Fruit fly (Drosophila melanogaster) whole organism, pupa: ENCODE data around the gene Ge-1.

ENCODE experiments used
- CG13204 ChIP-seq: fragments of 200-800 bp; sonication (Bioruptor generic); optimal IDR thresholded peaks from 2 replicates; lab custom pipeline; 2018; ENCODE audit warnings: missing biosample characterization, mild to moderate bottlenecking, missing genetic modification characterization, moderate library complexity
- CG15710 ChIP-seq: fragments of 200-800 bp; sonication (Bioruptor generic); optimal IDR thresholded peaks from 2 replicates; lab custom pipeline; 2018; ENCODE audit warnings: missing biosample characterization, mild to moderate bottlenecking, missing genetic modification characterization, moderate library complexity
- CG32121 ChIP-seq: fragments of 200-800 bp; sonication (Bioruptor generic); IDR thresholded peaks from 2 replicates; pipeline ENCODE4 v1.3.6; 2022; ENCODE audit warnings: missing biosample characterization, missing genetic modification characterization
- CG4496 ChIP-seq: fragments of 200-800 bp; sonication (Bioruptor generic); IDR thresholded peaks from 3 replicates; pipeline ENCODE4 v1.3.6; 2022; ENCODE audit warnings: missing biosample characterization, missing genetic modification characterization
- EcR ChIP-seq: fragments of 200-800 bp; sonication (Bioruptor generic); optimal IDR thresholded peaks from 3 replicates; lab custom pipeline; 2019; ENCODE audit warnings: missing biosample characterization, missing genetic modification characterization, mild to moderate bottlenecking, moderate library complexity, missing genetic modification reagents
- Ets98B ChIP-seq: fragments of 200-800 bp; sonication (Bioruptor generic); IDR thresholded peaks from 2 replicates; pipeline ENCODE4 v1.3.6; 2022; ENCODE audit warnings: missing biosample characterization, missing genetic modification characterization
- fd96Ca ChIP-seq: fragments of 200-800 bp; sonication (Bioruptor generic); IDR thresholded peaks from 3 replicates; pipeline ENCODE4 v1.3.6; 2022; ENCODE audit warnings: missing biosample characterization, missing genetic modification characterization
- gl ChIP-seq: fragments of 200-800 bp; sonication (Bioruptor generic); optimal IDR thresholded peaks from 2 replicates; lab custom pipeline; 2018; ENCODE audit warnings: missing biosample characterization, mild to moderate bottlenecking, missing genetic modification characterization
- rn ChIP-seq: fragments of 200-800 bp; sonication (Bioruptor generic); IDR thresholded peaks from 2 replicates; pipeline ENCODE4 v1.3.6; 2022; ENCODE audit warnings: missing biosample characterization, missing genetic modification characterization

DNA sequence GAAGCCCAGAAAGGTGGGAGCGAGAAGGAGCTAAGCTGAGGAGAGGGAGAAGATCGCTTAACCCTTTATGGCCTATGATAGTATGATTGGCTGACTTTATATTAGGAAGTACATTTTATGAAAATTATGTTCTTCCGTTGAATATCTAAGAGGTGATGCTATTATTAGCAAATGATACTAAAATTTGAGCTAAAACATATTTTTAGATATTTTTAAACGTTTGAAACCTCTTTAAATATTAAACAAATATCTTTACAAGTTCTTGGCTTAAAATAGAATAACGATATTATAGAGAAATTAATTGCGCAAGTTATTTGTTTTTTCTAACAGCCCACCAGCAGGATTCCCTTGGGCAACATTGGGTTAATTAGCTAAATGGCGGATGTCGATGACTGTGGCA, 31.2 kb downstream of the Ge-1 start:
- TF ChIP-seq gl (peak; percentile 42), CG4496 (GFP tag; lab: Robert Waterston, UW) (no peak), CG13204 (GFP tag; lab: Kevin White, UChicago) (no peak), CG15710 (tag; lab: Kevin White, UChicago) (peak; percentile 80), CG32121 (no peak), Ets98B (GFP tag; lab: Robert Waterston, UW) (no peak), fd96Ca (GFP tag; lab: Robert Waterston, UW) (no peak), EcR (GFP tag; lab: Kevin White, UChicago) (no peak), rn (GFP tag; lab: Robert Waterston, UW) (no peak)
